Worm (Caenorhabditis elegans) whole organism, late embryonic: ENCODE data around the gene meg-1.

Experiments used
- C08G9.2 ChIP-seq: sonication (generic microtip); optimal IDR thresholded peaks from 2 replicates; lab custom pipeline; 2016; ENCODE audit warnings: mild to moderate bottlenecking, missing genetic modification characterization, moderate library complexity, missing compliant biosample characterization
- T23F11.4 ChIP-seq: fragments of 200-800 bp; sonication (Bioruptor generic); optimal IDR thresholded peaks from 2 replicates; lab custom pipeline; 2018; ENCODE audit warnings: mild to moderate bottlenecking, missing genetic modification characterization, missing compliant biosample characterization
- ama-1 ChIP-seq: fragments of 150-350 bp; optimal IDR thresholded peaks from 2 replicates; lab custom pipeline; 2014
- ceh-2 ChIP-seq: sonication (generic microtip); optimal IDR thresholded peaks from 2 replicates; lab custom pipeline; 2016; ENCODE audit warnings: missing genotype, missing genetic modification characterization, missing compliant biosample characterization
- pag-3 ChIP-seq: sonication (generic microtip); optimal IDR thresholded peaks from 2 replicates; lab custom pipeline; 2016; ENCODE audit warnings: missing compliant biosample characterization, missing genetic modification characterization, borderline replicate concordance
- pqm-1 ChIP-seq: sonication (generic microtip); optimal IDR thresholded peaks from 2 replicates; lab custom pipeline; 2016; ENCODE audit warnings: missing genetic modification characterization, missing compliant biosample characterization
- syd-9 ChIP-seq: sonication (generic microtip); optimal IDR thresholded peaks from 2 replicates; lab custom pipeline; 2016; ENCODE audit warnings: mild to moderate bottlenecking, missing genetic modification characterization, moderate library complexity, missing compliant biosample characterization
- unc-86 ChIP-seq: sonication (generic microtip); optimal IDR thresholded peaks from 2 replicates; lab custom pipeline; 2016; ENCODE audit warnings: missing genetic modification characterization, missing compliant biosample characterization

DNA sequence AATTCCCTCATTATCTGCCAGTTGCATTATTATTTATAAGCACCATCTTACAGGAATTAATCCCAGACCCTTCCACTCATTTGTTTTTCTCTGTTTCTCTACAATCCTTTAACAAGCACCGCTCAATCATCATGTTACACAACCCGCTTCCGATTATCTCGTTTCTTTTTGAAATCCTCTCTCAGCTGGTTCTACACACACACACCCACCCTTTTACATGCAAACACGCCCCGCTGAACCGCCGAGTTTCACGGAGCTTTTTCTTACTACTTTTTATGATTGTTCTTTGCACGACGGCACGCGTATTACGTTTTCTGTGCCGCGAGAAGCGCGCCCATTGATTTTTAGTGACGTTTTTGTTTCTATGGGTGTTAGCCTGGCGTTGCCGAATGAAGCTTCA, 44.3 kb upstream of the meg-1 start:
- TF ChIP-seq unc-86 (no peak), pqm-1 (tag; lab: Kevin White, UChicago) (no peak), C08G9.2 (tag; lab: Kevin White, UChicago) (no peak), syd-9 (tag; lab: Kevin White, UChicago) (no peak), pag-3 (tag; lab: Kevin White, UChicago) (no peak), T23F11.4 (GFP tag; lab: Kevin White, UChicago) (no peak), ama-1 (lab: Kevin White, UChicago) (no peak), ceh-2 (tag; lab: Kevin White, UChicago) (no peak)
